Worm (Caenorhabditis elegans): Measurements from ENCODE around the gene acl-3.

Gene acl-3

DNA sequence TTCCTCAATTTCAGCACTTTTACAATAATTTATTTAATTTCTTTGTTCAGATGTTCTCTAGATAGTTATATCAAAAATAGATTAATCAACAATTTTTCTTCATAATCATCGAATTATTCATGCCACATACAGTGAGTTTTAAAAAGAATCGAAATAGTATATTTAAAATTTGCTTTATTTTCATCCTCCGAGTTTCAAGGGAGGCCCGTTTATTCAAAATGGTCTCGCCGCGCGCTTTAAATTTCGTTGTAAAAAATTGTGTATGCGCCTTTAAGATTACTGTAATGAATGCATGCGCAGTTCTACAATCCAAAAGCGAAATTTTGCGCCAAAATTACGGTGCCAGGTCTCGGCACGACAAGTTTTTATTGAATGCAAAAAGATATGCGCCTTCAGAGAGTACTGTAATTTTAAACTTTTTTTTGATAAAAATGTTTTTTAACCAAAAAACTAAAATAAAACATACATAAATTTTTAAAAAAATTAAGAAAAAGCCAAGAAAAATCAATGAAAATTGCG is 8.0 kb upstream of the acl-3 start, which contains the start of gene ZK792.1:
TSS of gene ZK792.1 (plus strand) at position 51 of the 519 bp plus-strand sequence.
- TF ChIP-seq unc-62 (GFP tag; optimal IDR thresholded peaks at IDR 0.05) (no peak), ztf-6 (GFP tag; IDR thresholded peaks at IDR 0.05) (no peak), xnd-1 (tag; optimal IDR thresholded peaks at IDR 0.05) (peak; percentile 46), F37B4.10 (GFP tag; IDR thresholded peaks at IDR 0.05) (no peak), lin-35 (GFP tag; optimal IDR thresholded peaks at IDR 0.05) (no peak), nhr-80 (tag; optimal IDR thresholded peaks at IDR 0.05) (no peak), tlf-1 (GFP tag; optimal IDR thresholded peaks at IDR 0.05) (no peak), cebp-1 (GFP tag; IDR thresholded peaks at IDR 0.05) (no peak), cebp-1 (tag; optimal IDR thresholded peaks at IDR 0.05) (no peak), ceh-91 (GFP tag; IDR thresholded peaks at IDR 0.05) (peak; percentile 76), T26A5.8 (tag; optimal IDR thresholded peaks at IDR 0.05) (no peak), ztf-18 (tag; optimal IDR thresholded peaks at IDR 0.05) (no peak), F33H1.4 (GFP tag; IDR thresholded peaks at IDR 0.05) (peak; percentile 69), madf-6 (GFP tag; IDR thresholded peaks at IDR 0.05) (peak; percentile 79), pbrm-1 (GFP tag; IDR thresholded peaks at IDR 0.05) (no peak), zim-3 (tag; optimal IDR thresholded peaks at IDR 0.05) (no peak), sea-2 (GFP tag; IDR thresholded peaks at IDR 0.05) (no peak), dpl-1 (GFP tag; optimal IDR thresholded peaks at IDR 0.05) (no peak), lsl-1 (GFP tag; optimal IDR thresholded peaks at IDR 0.05) (peak; percentile 76), C06A6.2 (GFP tag; conservative IDR thresholded peaks at IDR 0.05) (no peak), madf-8 (GFP tag; conservative IDR thresholded peaks at IDR 0.05) (peak; percentile 59), efl-1 (GFP tag; optimal IDR thresholded peaks at IDR 0.05) (peak; percentile 62), hlh-12 (tag; optimal IDR thresholded peaks at IDR 0.05) (no peak)

DNA sequence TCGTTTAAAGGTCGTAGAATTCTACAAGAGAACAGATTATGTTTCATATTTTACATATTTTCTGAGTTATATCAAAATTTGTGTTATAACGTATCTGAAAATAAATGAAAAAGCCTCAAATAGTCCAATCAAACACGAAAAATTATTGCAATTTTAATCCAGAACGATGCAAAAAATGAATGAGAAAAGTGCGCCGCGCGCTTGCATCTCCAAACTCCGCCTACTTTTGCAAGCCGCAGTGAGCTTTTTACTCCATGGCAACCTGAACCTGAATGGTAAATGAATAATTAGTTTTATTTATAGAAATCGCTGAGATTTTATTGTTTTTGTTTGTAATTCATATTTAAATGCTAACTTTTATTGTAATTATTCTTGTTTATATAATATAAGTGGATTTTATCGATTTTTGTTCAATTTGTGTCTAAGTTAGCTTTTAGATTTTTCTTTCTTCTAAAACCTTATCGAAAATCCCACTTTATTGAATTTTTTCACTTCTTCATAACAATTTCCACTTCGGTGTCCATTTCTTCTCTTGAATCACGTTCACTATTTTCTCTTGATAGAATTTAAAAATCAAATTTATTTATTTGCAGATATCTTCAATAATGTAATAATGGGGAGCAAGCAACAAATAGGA is 4.4 kb upstream of the acl-3 start, which contains the start of gene ZK809.5:
TSS of gene ZK809.5 (plus strand) at position 587 of the 637 bp plus-strand sequence.
- TF ChIP-seq F37B4.10 (GFP tag; IDR thresholded peaks at IDR 0.05): no peak
- TF ChIP-seq ccch-3 (GFP tag; optimal IDR thresholded peaks at IDR 0.05): no peak
- no peak for TF ChIP-seq attf-3 (GFP tag; conservative IDR thresholded peaks at IDR 0.05)
- no peak; the same call in 1 of the 2 replicates for TF ChIP-seq madf-6 (GFP tag; IDR thresholded peaks at IDR 0.05)
- TF ChIP-seq atf-7 (tag; optimal IDR thresholded peaks at IDR 0.05): no peak
- no peak for TF ChIP-seq ztf-28 (GFP tag; IDR thresholded peaks at IDR 0.05)
- no peak for TF ChIP-seq ama-1 (optimal IDR thresholded peaks at IDR 0.05)
- no peak for TF ChIP-seq ama-1 (GFP tag; optimal IDR thresholded peaks at IDR 0.05)
- no peak for TF ChIP-seq madf-8 (GFP tag; conservative IDR thresholded peaks at IDR 0.05)
- TF ChIP-seq egrh-3 (GFP tag; IDR thresholded peaks at IDR 0.05): no peak

ce11 chrIV:11655370-11655769 is 3.5 kb upstream of the acl-3 start, which contains the start of gene ent-1:
Gene ent-1 (minus strand): TSS chrIV:11655470.
- TF ChIP-seq Y53G8AR.9 (GFP tag; conservative IDR thresholded peaks at IDR 0.05): no peak
- TF ChIP-seq aptf-2 (GFP tag; conservative IDR thresholded peaks at IDR 0.05): no peak
- TF ChIP-seq B0035.1 (tag; optimal IDR thresholded peaks at IDR 0.05): no peak
- TF ChIP-seq nhr-80 (tag; optimal IDR thresholded peaks at IDR 0.05): no peak
- TF ChIP-seq K11D2.4 (GFP tag; IDR thresholded peaks at IDR 0.05): no peak
- TF ChIP-seq nhr-27 (tag; optimal IDR thresholded peaks at IDR 0.05): no peak
- TF ChIP-seq xnd-1 (tag; optimal IDR thresholded peaks at IDR 0.05): no peak
- TF ChIP-seq F39B2.1 (GFP tag; IDR thresholded peaks at IDR 0.05): no peak
- TF ChIP-seq nfya-1 (tag; optimal IDR thresholded peaks at IDR 0.05; ENCODE audit: borderline replicate concordance, insufficient read depth): no peak
- TF ChIP-seq ceh-27 (GFP tag; optimal IDR thresholded peaks at IDR 0.05): no peak
- no peak for TF ChIP-seq madf-10 (tag; optimal IDR thresholded peaks at IDR 0.05)
- TF ChIP-seq die-1 (tag; optimal IDR thresholded peaks at IDR 0.05): no peak
